Fruit fly (Drosophila melanogaster) whole organism, wandering third instar larva: Measurements from ENCODE around the gene CG6171.

Experiments
- CrebA ChIP-seq: fragments of 200-800 bp; sonication (Bioruptor generic); optimal IDR thresholded peaks from 2 replicates; lab custom pipeline; 2016; ENCODE audit warnings: missing biosample characterization, mild to moderate bottlenecking, missing genetic modification characterization, borderline replicate concordance
- dl ChIP-seq, 2 experiments: fragments of 175-275, 200-275 bp in 1 of 2; fragments of 200-275 bp in 1 of 2; sonication (Bioruptor generic); optimal IDR thresholded peaks; lab custom pipeline; 2018; ENCODE audit warnings: mild to moderate bottlenecking in 2 of 2, missing biosample characterization in 2 of 2, missing genetic modification characterization in 2 of 2, moderate library complexity in 2 of 2; ENCODE audit not compliant: partially characterized antibody in 2 of 2, insufficient read depth in 1 of 2
- dsf ChIP-seq: sonication (Bioruptor generic); optimal IDR thresholded peaks from 2 replicates; lab custom pipeline; 2016; ENCODE audit warnings: missing biosample characterization, missing genetic modification characterization, borderline replicate concordance
- foxo ChIP-seq, 2 experiments: fragments of 200-800 bp; sonication (Bioruptor generic); optimal IDR thresholded peaks; 2 replicates in 1 of 2; 3 replicates in 1 of 2; lab custom pipeline; 2016 to 2017; ENCODE audit warnings: missing biosample characterization in 2 of 2, missing genetic modification characterization in 2 of 2
- sv ChIP-seq: fragments of 200-800 bp; sonication (Bioruptor generic); optimal IDR thresholded peaks from 3 replicates; lab custom pipeline; 2016; ENCODE audit warnings: missing biosample characterization, missing genetic modification characterization
- usp ChIP-seq: fragments of >200 bp; optimal IDR thresholded peaks from 2 replicates; lab custom pipeline; 2017; ENCODE audit warnings: missing biosample characterization, missing genetic modification characterization

DNA sequence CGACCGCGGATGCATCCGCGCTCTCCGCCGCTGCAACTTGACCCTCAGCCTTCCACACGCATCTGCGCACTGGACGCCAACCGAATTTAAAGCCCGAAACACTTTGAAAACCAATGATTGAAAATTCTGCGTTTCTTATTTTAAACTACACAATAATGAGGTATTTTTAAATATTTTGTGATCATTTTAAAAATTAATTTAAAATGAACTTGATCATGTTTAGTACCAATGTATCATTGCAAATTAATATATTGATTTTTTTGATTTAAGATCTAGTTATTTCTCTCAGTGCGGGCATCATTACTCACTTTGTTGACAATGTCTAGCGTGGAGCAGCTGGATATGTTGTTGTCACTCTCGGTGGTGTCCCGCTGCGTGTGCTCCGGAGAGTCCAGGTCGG is 3.2 kb upstream of the CG6171 start:
- TF ChIP-seq CrebA (GFP tag; lab: Kevin White, UChicago): no peak
- TF ChIP-seq usp (GFP tag; lab: Kevin White, UChicago): no peak
- TF ChIP-seq dl (GFP tag; optimal IDR thresholded peaks at IDR 0.05; lab: Kevin White, UChicago; ENCODE audit: insufficient read depth in 1 of 2, partially characterized antibody in 2 of 2): no peak
- TF ChIP-seq sv (GFP tag; lab: Kevin White, UChicago): no peak
- no peak for TF ChIP-seq dsf (GFP tag; lab: Kevin White, UChicago)
- peak in 1 of 2 experiments; percentile 63 for TF ChIP-seq foxo (GFP tag; optimal IDR thresholded peaks at IDR 0.05; lab: Kevin White, UChicago)
